Fruit fly (Drosophila melanogaster) whole organism, embryonic: ENCODE measurements around the gene Osi20.

Experiments
- Atf3 ChIP-seq: fragments of 200-800 bp; sonication (Bioruptor generic); optimal IDR thresholded peaks from 3 replicates; lab custom pipeline; 2016; ENCODE audit warnings: missing biosample characterization, missing genetic modification characterization
- Atf6 ChIP-seq: fragments of 200-800 bp; sonication (Bioruptor generic); IDR thresholded peaks from 2 replicates; pipeline ENCODE4 v1.3.6; 2022; ENCODE audit warnings: missing biosample characterization, missing genetic modification characterization
- BtbVII ChIP-seq: fragments of 200-800 bp; sonication (Bioruptor generic); optimal IDR thresholded peaks from 3 replicates; lab custom pipeline; 2017; ENCODE audit warnings: missing biosample characterization, mild to moderate bottlenecking, missing genetic modification characterization
- CG10274 ChIP-seq: fragments of 200-800 bp; sonication (Bioruptor generic); optimal IDR thresholded peaks from 3 replicates; lab custom pipeline; 2017; ENCODE audit warnings: missing biosample characterization, mild to moderate bottlenecking, missing genetic modification characterization
- CG10431 ChIP-seq: fragments of 200-800 bp; sonication (Bioruptor generic); optimal IDR thresholded peaks from 3 replicates; lab custom pipeline; 2018; ENCODE audit warnings: missing biosample characterization, mild to moderate bottlenecking, missing genetic modification characterization
- CG10979 ChIP-seq: fragments of 200-800 bp; sonication (Bioruptor generic); optimal IDR thresholded peaks from 2 replicates; lab custom pipeline; 2018; ENCODE audit warnings: missing biosample characterization, mild to moderate bottlenecking, missing genetic modification characterization, moderate library complexity
- CG11456 ChIP-seq: fragments of 200-800 bp; sonication (Bioruptor generic); IDR thresholded peaks from 3 replicates; pipeline ENCODE4 v1.3.6; 2022; ENCODE audit warnings: missing biosample characterization, missing genetic modification characterization
- CG12236 ChIP-seq: fragments of 200-800 bp; sonication (Bioruptor generic); optimal IDR thresholded peaks from 2 replicates; lab custom pipeline; 2016; ENCODE audit warnings: missing biosample characterization, missing genetic modification characterization
- CG13123 ChIP-seq: fragments of 200-800 bp; sonication (Bioruptor generic); optimal IDR thresholded peaks from 2 replicates; lab custom pipeline; 2016; ENCODE audit warnings: missing biosample characterization, missing genetic modification characterization
- CG13424 ChIP-seq: fragments of 200-800 bp; sonication (Bioruptor generic); optimal IDR thresholded peaks from 2 replicates; lab custom pipeline; 2019; ENCODE audit warnings: missing biosample characterization, mild to moderate bottlenecking, missing genetic modification characterization, moderate library complexity
- CG15514 ChIP-seq: fragments of 200-800 bp; sonication (Bioruptor generic); optimal IDR thresholded peaks from 3 replicates; lab custom pipeline; 2017; ENCODE audit warnings: missing biosample characterization, missing genetic modification characterization, mild to moderate bottlenecking, moderate library complexity, missing genetic modification reagents
- CG17328 ChIP-seq: fragments of 200-800 bp; sonication (Bioruptor generic); IDR thresholded peaks from 2 replicates; pipeline ENCODE4 v1.3.6; 2022; ENCODE audit warnings: missing biosample characterization, missing genetic modification characterization
- CG17361 ChIP-seq: fragments of 200-800 bp; sonication (Bioruptor generic); IDR thresholded peaks from 3 replicates; pipeline ENCODE4 v1.3.6; 2022; ENCODE audit warnings: missing biosample characterization, missing genetic modification characterization
- CG2129 ChIP-seq: fragments of 200-800 bp; sonication (Bioruptor generic); IDR thresholded peaks from 2 replicates; pipeline ENCODE4 v1.3.6; 2022; ENCODE audit warnings: missing biosample characterization, missing genetic modification characterization; ENCODE audit not compliant: partially characterized antibody
- CG30403 ChIP-seq: fragments of 200-800 bp; sonication (Bioruptor generic); optimal IDR thresholded peaks from 3 replicates; lab custom pipeline; 2016; ENCODE audit warnings: missing biosample characterization, missing genetic modification characterization
- CG30431 ChIP-seq: fragments of 200-800 bp; sonication (Bioruptor generic); optimal IDR thresholded peaks from 2 replicates; lab custom pipeline; 2017; ENCODE audit warnings: missing biosample characterization, missing genetic modification characterization
- CG34422 ChIP-seq: fragments of 200-800 bp; sonication (Bioruptor generic); IDR thresholded peaks from 3 replicates; pipeline ENCODE4 v1.3.6; 2022; ENCODE audit warnings: missing biosample characterization, missing genetic modification characterization
- CG3838 ChIP-seq: fragments of 200-800 bp; sonication (Bioruptor generic); optimal IDR thresholded peaks from 3 replicates; lab custom pipeline; 2016; ENCODE audit warnings: missing biosample characterization, missing genetic modification characterization
- CG4707 ChIP-seq: fragments of 200-800 bp; sonication (Bioruptor generic); optimal IDR thresholded peaks from 2 replicates; lab custom pipeline; 2018; ENCODE audit warnings: missing biosample characterization, mild to moderate bottlenecking, missing genetic modification characterization, moderate library complexity
- CG4820 ChIP-seq: fragments of 200-800 bp; sonication (Bioruptor generic); optimal IDR thresholded peaks from 3 replicates; lab custom pipeline; 2016; ENCODE audit warnings: missing biosample characterization, missing genetic modification characterization
- CG6272 ChIP-seq: fragments of 200-800 bp; sonication (Bioruptor generic); IDR thresholded peaks from 2 replicates; pipeline ENCODE4 v1.3.6; 2022; ENCODE audit warnings: missing biosample characterization, missing genetic modification characterization
- CG7928 ChIP-seq: fragments of 200-800 bp; sonication (Bioruptor generic); optimal IDR thresholded peaks from 2 replicates; lab custom pipeline; 2017; ENCODE audit warnings: missing biosample characterization, mild to moderate bottlenecking, missing genetic modification characterization
- CG8388 ChIP-seq: fragments of 200-800 bp; sonication (Bioruptor generic); optimal IDR thresholded peaks from 2 replicates; lab custom pipeline; 2019; ENCODE audit warnings: missing biosample characterization, mild to moderate bottlenecking, missing genetic modification characterization, moderate library complexity
- ERR ChIP-seq: fragments of 200-800 bp; sonication (Bioruptor generic); optimal IDR thresholded peaks from 2 replicates; lab custom pipeline; 2016; ENCODE audit warnings: missing biosample characterization, missing genetic modification characterization
- GATAe ChIP-seq: fragments of 200-800 bp; sonication (Bioruptor generic); conservative IDR thresholded peaks from 2 replicates; pipeline ENCODE4 v1.3.6; 2022; ENCODE audit warnings: missing biosample characterization, missing genetic modification characterization
- HHEX ChIP-seq: fragments of 200-800 bp; sonication (Bioruptor generic); optimal IDR thresholded peaks from 3 replicates; lab custom pipeline; 2017; ENCODE audit warnings: missing biosample characterization, mild to moderate bottlenecking, missing genetic modification characterization, missing genetic modification reagents
- Max ChIP-seq: fragments of 200-800 bp; sonication (Bioruptor generic); optimal IDR thresholded peaks from 2 replicates; lab custom pipeline; 2016; ENCODE audit warnings: missing biosample characterization, mild to moderate bottlenecking, missing genetic modification characterization
- Mrtf ChIP-seq: fragments of 200-800 bp; sonication (Bioruptor generic); IDR thresholded peaks from 3 replicates; pipeline ENCODE4 v1.3.6; 2022; ENCODE audit warnings: missing biosample characterization, missing genetic modification characterization
- Ssrp ChIP-seq: fragments of 200-800 bp; sonication (Bioruptor generic); optimal IDR thresholded peaks from 2 replicates; lab custom pipeline; 2018; ENCODE audit warnings: missing biosample characterization, mild to moderate bottlenecking, missing genetic modification characterization, moderate library complexity
- ab ChIP-seq: fragments of 200-800 bp; sonication (Bioruptor generic); optimal IDR thresholded peaks from 2 replicates; lab custom pipeline; 2016; ENCODE audit warnings: missing biosample characterization, missing genetic modification characterization
- al ChIP-seq: fragments of 200-800 bp; sonication (Bioruptor generic); IDR thresholded peaks from 2 replicates; pipeline ENCODE4 v1.3.6; 2022; ENCODE audit warnings: missing biosample characterization, missing genetic modification characterization
- aop ChIP-seq: fragments of 200-800 bp; sonication (Bioruptor generic); IDR thresholded peaks from 2 replicates; pipeline ENCODE4 v1.3.6; 2022; ENCODE audit warnings: missing biosample characterization, missing genetic modification characterization
- bsh ChIP-seq, 2 experiments: fragments of 200-800 bp; sonication (Bioruptor generic); optimal IDR thresholded peaks; 2 replicates each; lab custom pipeline; 2017 to 2018; ENCODE audit warnings: mild to moderate bottlenecking in 2 of 2, missing biosample characterization in 2 of 2, missing genetic modification characterization in 2 of 2, moderate library complexity in 1 of 2
- en ChIP-seq: fragments of 200-800 bp; sonication (Bioruptor generic); optimal IDR thresholded peaks from 2 replicates; lab custom pipeline; 2016; ENCODE audit warnings: missing biosample characterization, missing genetic modification characterization
- eyg ChIP-seq: fragments of 200-800 bp; sonication (Bioruptor generic); optimal IDR thresholded peaks from 3 replicates; lab custom pipeline; 2016; ENCODE audit warnings: missing biosample characterization, missing genetic modification characterization
- gsb ChIP-seq: fragments of 200-800 bp; sonication (Bioruptor generic); IDR thresholded peaks from 2 replicates; pipeline ENCODE4 v1.3.6; 2022; ENCODE audit warnings: missing biosample characterization, missing genetic modification characterization
- gt ChIP-seq: fragments of 200-800 bp; sonication (Bioruptor generic); IDR thresholded peaks from 2 replicates; pipeline ENCODE4 v1.3.6; 2022; ENCODE audit warnings: missing biosample characterization, missing genetic modification characterization
- lab ChIP-seq: fragments of 200-800 bp; sonication (Bioruptor generic); optimal IDR thresholded peaks from 3 replicates; lab custom pipeline; 2017; ENCODE audit warnings: missing biosample characterization, missing genetic modification characterization, mild to moderate bottlenecking, moderate library complexity, missing genetic modification reagents
- pros ChIP-seq: fragments of 200-800 bp; sonication (Bioruptor generic); optimal IDR thresholded peaks from 3 replicates; lab custom pipeline; 2019; ENCODE audit warnings: missing biosample characterization, mild to moderate bottlenecking, missing genetic modification characterization, moderate library complexity
- repo ChIP-seq: fragments of 200-800 bp; sonication (Bioruptor generic); optimal IDR thresholded peaks from 2 replicates; lab custom pipeline; 2016; ENCODE audit warnings: missing biosample characterization, missing genetic modification characterization
- sd ChIP-seq: fragments of 200-800 bp; sonication (Bioruptor generic); optimal IDR thresholded peaks from 3 replicates; lab custom pipeline; 2018; ENCODE audit warnings: missing biosample characterization, mild to moderate bottlenecking, missing genetic modification characterization, moderate library complexity
- sob ChIP-seq: fragments of 200-800 bp; sonication (Bioruptor generic); IDR thresholded peaks from 2 replicates; pipeline ENCODE4 v1.3.6; 2022; ENCODE audit warnings: missing biosample characterization, missing genetic modification characterization
- tup ChIP-seq: fragments of 200-800 bp; sonication (Bioruptor generic); optimal IDR thresholded peaks from 2 replicates; lab custom pipeline; 2016; ENCODE audit warnings: missing biosample characterization, mild to moderate bottlenecking, missing genetic modification characterization, moderate library complexity
- wor ChIP-seq: fragments of 200-800 bp; sonication (Bioruptor generic); IDR thresholded peaks from 2 replicates; pipeline ENCODE4 v1.3.6; 2022; ENCODE audit warnings: missing biosample characterization, missing genetic modification characterization

Gene Osi20

DNA sequence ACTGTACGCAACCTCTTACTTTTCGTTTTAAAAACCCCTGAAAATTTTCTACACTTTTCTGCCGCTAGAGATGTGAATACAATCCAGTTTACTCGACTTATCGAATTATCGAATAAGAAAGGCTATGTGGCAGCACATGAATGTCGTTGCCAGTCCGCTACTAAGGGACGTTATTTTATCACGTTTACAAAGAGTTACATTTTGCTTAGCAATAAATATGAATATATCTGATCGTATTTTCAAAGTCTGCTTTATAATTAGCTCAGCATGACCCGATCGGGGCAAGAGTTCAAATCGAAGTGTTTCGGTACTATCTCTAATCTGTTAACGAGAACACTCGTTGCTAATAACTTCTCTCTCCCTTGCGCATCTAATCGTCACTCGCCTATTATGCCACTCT is 28.2 kb downstream of the Osi20 start, which contains the start of gene CG42724 (continued):
- TF ChIP-seq CG2129 (no peak), pros (no peak), al (GFP tag; lab: Robert Waterston, UW) (peak; percentile 32; the same call in 1 of the 2 replicates), gt (no peak), CG11456 (peak; percentile 72), CG3838 (GFP tag; lab: Kevin White, UChicago) (no peak), ab (GFP tag; lab: Kevin White, UChicago) (peak; percentile 8), aop (GFP tag; lab: Robert Waterston, UW) (no peak), CG13123 (GFP tag; lab: Kevin White, UChicago) (peak; percentile 45), CG30431 (peak; percentile 56), CG13424 (tag; lab: Kevin White, UChicago) (peak; percentile 67), eyg (GFP tag; lab: Kevin White, UChicago) (peak; percentile 30), Max (GFP tag; lab: Kevin White, UChicago) (peak; percentile 11), CG6272 (GFP tag; lab: Robert Waterston, UW) (peak; percentile 57; the same call in 1 of the 2 replicates), HHEX (GFP tag; lab: Kevin White, UChicago) (no peak), lab (GFP tag; lab: Kevin White, UChicago) (no peak), CG17328 (GFP tag; lab: Robert Waterston, UW) (0 out of 2 replicates have a peak, but pooled peaks have one; percentile 30), CG10431 (GFP tag; lab: Kevin White, UChicago) (no peak), GATAe (no peak), tup (no peak), ERR (GFP tag; lab: Kevin White, UChicago) (peak; percentile 70), CG30403 (GFP tag; lab: Kevin White, UChicago) (peak; percentile 71), CG34422 (peak; percentile 44; the same call in 1 of the 3 replicates), Atf6 (peak; percentile 36; the same call in 1 of the 2 replicates), CG17361 (GFP tag; lab: Robert Waterston, UW) (no peak), CG8388 (no peak), sd (tag; lab: Kevin White, UChicago) (no peak), Atf3 (peak; percentile 53), en (GFP tag; lab: Kevin White, UChicago) (peak; percentile 44), repo (GFP tag; lab: Kevin White, UChicago) (peak; percentile 61), wor (GFP tag; lab: Robert Waterston, UW) (peak; percentile 15; the same call in 1 of the 2 replicates), CG15514 (GFP tag; lab: Kevin White, UChicago) (no peak), CG10979 (no peak), Mrtf (GFP tag; lab: Robert Waterston, UW) (0 out of 3 replicates have a peak, but pooled peaks have one; percentile 44), Ssrp (tag; lab: Kevin White, UChicago) (no peak), bsh (GFP tag; optimal IDR thresholded peaks at IDR 0.05; lab: Kevin White, UChicago) (no peak), gsb (GFP tag; lab: Robert Waterston, UW) (peak; percentile 43; the same call in 1 of the 2 replicates), CG4707 (GFP tag; lab: Kevin White, UChicago) (no peak), sob (GFP tag; lab: Robert Waterston, UW) (peak; percentile 45), CG7928 (GFP tag; lab: Kevin White, UChicago) (peak; percentile 29), CG10274 (GFP tag; lab: Kevin White, UChicago) (no peak), BtbVII (GFP tag; lab: Kevin White, UChicago) (no peak), CG12236 (GFP tag; lab: Kevin White, UChicago) (peak; percentile 50), CG4820 (GFP tag; lab: Kevin White, UChicago) (peak; percentile 41)
